Worm (Caenorhabditis elegans) whole organism, L1 larva: ENCODE measurements around the gene pigg-1.

Experiments
- aha-1 ChIP-seq: fragments of 150-350 bp; optimal IDR thresholded peaks from 2 replicates; lab custom pipeline; 2014; ENCODE audit warnings: missing biosample characterization, missing genetic modification characterization
- aly-2 ChIP-seq: fragments of 150-350 bp; optimal IDR thresholded peaks from 2 replicates; lab custom pipeline; 2014; ENCODE audit warnings: missing biosample characterization, missing genetic modification characterization
- fos-1 ChIP-seq: fragments of 150-350 bp; optimal IDR thresholded peaks from 2 replicates; lab custom pipeline; 2014; ENCODE audit warnings: missing biosample characterization, missing genetic modification characterization
- lin-13 ChIP-seq: fragments of 150-350 bp; optimal IDR thresholded peaks from 2 replicates; lab custom pipeline; 2014; ENCODE audit warnings: missing biosample characterization, missing genetic modification reagents, missing genetic modification characterization
- mep-1 ChIP-seq: fragments of 150-350 bp; optimal IDR thresholded peaks from 2 replicates; lab custom pipeline; 2014; ENCODE audit warnings: missing biosample characterization, missing genetic modification characterization
- nhr-28 ChIP-seq: fragments of 150-350 bp; optimal IDR thresholded peaks from 2 replicates; lab custom pipeline; 2014; ENCODE audit warnings: missing biosample characterization, missing genetic modification characterization
- unc-86 ChIP-seq: sonication (generic microtip); optimal IDR thresholded peaks from 2 replicates; lab custom pipeline; 2016; ENCODE audit warnings: missing genetic modification characterization, missing compliant biosample characterization
- ztf-4 ChIP-seq: fragments of 150-350 bp; optimal IDR thresholded peaks from 2 replicates; lab custom pipeline; 2014; ENCODE audit warnings: missing biosample characterization, missing genetic modification characterization

- TF ChIP-seq aly-2, result no peak
- no peak for TF ChIP-seq aha-1 (tag; lab: Kevin White, UChicago)
- TF ChIP-seq ztf-4 (tag; lab: Kevin White, UChicago), result no peak
- TF ChIP-seq unc-86 (tag; lab: Kevin White, UChicago), result no peak
- no peak for TF ChIP-seq lin-13 (GFP tag; lab: Kevin White, UChicago)
- TF ChIP-seq nhr-28 (tag; lab: Kevin White, UChicago), result no peak
- no peak for TF ChIP-seq mep-1 (tag; lab: Kevin White, UChicago)
- TF ChIP-seq fos-1 (tag; lab: Kevin White, UChicago), result no peak
These were observed 48.8 kb upstream of the pigg-1 start for ce11 chrII:8648843-8649242.
